Fruit fly (Drosophila melanogaster) S2 (cell line): ENCODE measurements around the gene CG43954.

Experiments
- CG8478 ChIP-seq: fragments of >200 bp; optimal IDR thresholded peaks from 2 replicates; lab custom pipeline; 2018
- CTCF ChIP-seq, 2 experiments: fragments of >200 bp; optimal IDR thresholded peaks; 2 replicates each; lab custom pipeline; 2018

- TF ChIP-seq CTCF (optimal IDR thresholded peaks at IDR 0.05; lab: Kevin White, UChicago), result no peak
- no peak for TF ChIP-seq CG8478
These were observed 75.8 kb downstream of the CG43954 start for dm6 chr3L:16635566-16636210.
